Fruit fly (Drosophila melanogaster): ENCODE measurements around the gene CCHa1.

dm6 chr3R:14053037-14053808 lies 43.4 kb downstream of the CCHa1 start:
- TF ChIP-seq CG5204 (GFP tag; optimal IDR thresholded peaks at IDR 0.05) (peak; percentile 70), ovo (GFP tag; optimal IDR thresholded peaks at IDR 0.05) (peak; percentile 76), Mnt (GFP tag; optimal IDR thresholded peaks at IDR 0.05) (peak; percentile 53), CG14711 (tag; optimal IDR thresholded peaks at IDR 0.05) (peak; percentile 89)

Measured in whole organism, adult.